Worm (Caenorhabditis elegans): ENCODE measurements around the gene his-60.

DNA sequence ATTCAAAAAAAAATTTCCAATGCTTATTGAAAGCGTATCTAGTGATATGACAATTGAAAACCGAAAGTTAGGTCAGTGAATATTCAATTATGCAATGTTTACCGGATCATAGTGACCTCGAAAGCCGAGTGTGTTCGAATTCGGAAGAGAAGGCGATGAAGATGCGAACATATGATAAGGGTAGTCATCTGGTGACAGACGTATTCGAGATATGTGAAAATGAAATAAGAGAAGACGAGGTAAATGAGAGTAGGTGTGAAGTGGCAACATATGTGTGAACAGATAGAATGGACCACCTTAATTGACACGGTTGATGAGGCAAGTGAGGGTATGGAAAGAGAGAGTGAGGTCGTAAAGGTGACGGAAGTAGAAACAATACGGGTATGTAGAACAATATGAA lies 32.9 kb downstream of the his-60 start:
- TF ChIP-seq T26A5.8 (tag; optimal IDR thresholded peaks at IDR 0.05) (no peak), let-607 (tag; optimal IDR thresholded peaks at IDR 0.05) (no peak), sptf-2 (GFP tag; optimal IDR thresholded peaks at IDR 0.05) (no peak), rpc-1 (optimal IDR thresholded peaks at IDR 0.05) (no peak), rpc-1 (tag; optimal IDR thresholded peaks at IDR 0.05) (no peak), lir-1 (GFP tag; conservative IDR thresholded peaks at IDR 0.05) (no peak), snpc-4 (GFP tag; optimal IDR thresholded peaks at IDR 0.05) (no peak), snpc-4 (tag; optimal IDR thresholded peaks at IDR 0.05) (no peak)
